Fruit fly (Drosophila melanogaster) Kc167 (cell line): ENCODE measurements around the gene Or13a.

Source experiments
- Myc ChIP-seq: fragments of >200 bp; optimal IDR thresholded peaks from 2 replicates; lab custom pipeline; 2017; ENCODE audit warnings: missing external identifiers
- Sin3A ChIP-seq: fragments of >200 bp; optimal IDR thresholded peaks from 2 replicates; lab custom pipeline; 2018; ENCODE audit warnings: missing external identifiers
- h ChIP-seq: fragments of >200 bp; optimal IDR thresholded peaks from 3 replicates; lab custom pipeline; 2018; ENCODE audit warnings: missing external identifiers
- insv ChIP-seq: fragments of >200 bp; optimal IDR thresholded peaks from 3 replicates; lab custom pipeline; 2018; ENCODE audit warnings: missing external identifiers
- psq ChIP-seq: fragments of >200 bp; optimal IDR thresholded peaks from 2 replicates; lab custom pipeline; 2017; ENCODE audit warnings: missing external identifiers
- ttk ChIP-seq: sonication (Bioruptor generic); optimal IDR thresholded peaks from 2 replicates; lab custom pipeline; 2017; ENCODE audit warnings: missing external identifiers

Gene Or13a

dm6 chrX:15974125-15974524 is at the start of gene Or13a:
TSS of gene Or13a (plus strand) at chrX:15974425.
- TF ChIP-seq ttk (lab: Kevin White, UChicago) (no peak), Myc (no peak), insv (lab: Kevin White, UChicago) (no peak)

dm6 chrX:15924805-15925204 is 49.4 kb upstream of the Or13a start, which contains the start of gene Lcch3:
TSS of gene Lcch3 (plus strand) at chrX:15925105.
- TF ChIP-seq Myc (no peak), ttk (lab: Kevin White, UChicago) (no peak), psq (no peak), h (no peak), insv (lab: Kevin White, UChicago) (no peak), Sin3A (lab: Kevin White, UChicago) (no peak)

dm6 chrX:15933504-15934225 is 40.6 kb upstream of the Or13a start, which contains the start of gene Ranbp16:
TSS of gene Ranbp16 (minus strand) at chrX:15933867.
- TF ChIP-seq Myc (no peak), psq (no peak), insv (lab: Kevin White, UChicago) (no peak), ttk (lab: Kevin White, UChicago) (no peak), h (no peak), Sin3A (lab: Kevin White, UChicago) (no peak)

- TF ChIP-seq insv (lab: Kevin White, UChicago) (no peak), Myc (no peak), ttk (lab: Kevin White, UChicago) (no peak), Sin3A (lab: Kevin White, UChicago) (no peak), psq (no peak), h (no peak)
Measured at dm6 chrX:15934226-15934547, 40.0 kb upstream of the Or13a start.

dm6 chrX:15940105-15940955 is 33.9 kb upstream of the Or13a start, which contains the start of gene Stim:
TSS of gene Stim (minus strand) at chrX:15940451.
- no peak for TF ChIP-seq Myc
- TF ChIP-seq Sin3A (lab: Kevin White, UChicago): no peak
- no peak for TF ChIP-seq insv (lab: Kevin White, UChicago)
- no peak for TF ChIP-seq ttk (lab: Kevin White, UChicago)
- no peak for TF ChIP-seq h
- no peak for TF ChIP-seq psq

- no peak for TF ChIP-seq ttk (lab: Kevin White, UChicago)
- TF ChIP-seq h: no peak
- no peak for TF ChIP-seq insv (lab: Kevin White, UChicago)
- no peak for TF ChIP-seq psq
- no peak for TF ChIP-seq Myc
- TF ChIP-seq Sin3A (lab: Kevin White, UChicago): no peak
Measured at dm6 chrX:15940956-15941246, 33.3 kb upstream of the Or13a start, which contains the start of gene CG8924. TSS of gene CG8924 (plus strand) at chrX:15941077.

dm6 chrX:15941527-15941926 is 32.7 kb upstream of the Or13a start:
- TF ChIP-seq ttk (lab: Kevin White, UChicago) (no peak), Sin3A (lab: Kevin White, UChicago) (no peak), insv (lab: Kevin White, UChicago) (no peak), h (no peak), psq (no peak), Myc (no peak)

dm6 chrX:15944735-15945323 is 29.4 kb upstream of the Or13a start, which contains the start of gene Rrp47:
TSS of gene Rrp47 (plus strand) at chrX:15944897.
- TF ChIP-seq insv (lab: Kevin White, UChicago) (no peak), ttk (lab: Kevin White, UChicago) (no peak), h (no peak), psq (no peak), Sin3A (lab: Kevin White, UChicago) (no peak), Myc (no peak)

dm6 chrX:15950056-15950455 is 24.2 kb upstream of the Or13a start:
- no peak for TF ChIP-seq h
- no peak for TF ChIP-seq insv (lab: Kevin White, UChicago)
- no peak for TF ChIP-seq Sin3A (lab: Kevin White, UChicago)
- no peak for TF ChIP-seq Myc
- TF ChIP-seq ttk (lab: Kevin White, UChicago): no peak
- no peak for TF ChIP-seq psq

- no peak for TF ChIP-seq ttk (lab: Kevin White, UChicago)
- TF ChIP-seq Myc: no peak
- no peak for TF ChIP-seq Sin3A (lab: Kevin White, UChicago)
- TF ChIP-seq psq: no peak
Measured at dm6 chrX:15969577-15969976, 4.6 kb upstream of the Or13a start.

- no peak for TF ChIP-seq ttk (lab: Kevin White, UChicago)
- TF ChIP-seq Sin3A (lab: Kevin White, UChicago): no peak
- no peak for TF ChIP-seq insv (lab: Kevin White, UChicago)
- TF ChIP-seq h: no peak
- TF ChIP-seq psq: no peak
- no peak for TF ChIP-seq Myc
Measured at dm6 chrX:15971574-15971973, 2.7 kb upstream of the Or13a start.

- TF ChIP-seq Myc: no peak
- TF ChIP-seq ttk (lab: Kevin White, UChicago): no peak
- TF ChIP-seq insv (lab: Kevin White, UChicago): no peak
- no peak for TF ChIP-seq h
- TF ChIP-seq psq: no peak
- no peak for TF ChIP-seq Sin3A (lab: Kevin White, UChicago)
Measured at dm6 chrX:15973157-15973774, 959 bp upstream of the Or13a start, which contains the start of gene mmd. TSS of gene mmd (minus strand) at chrX:15973159.
